Worm (Caenorhabditis elegans) whole organism, dauer: ENCODE data around the gene srw-95.

Experiments used
- unc-62 ChIP-seq: sonication (generic microtip); optimal IDR thresholded peaks from 2 replicates; lab custom pipeline; 2017; ENCODE audit warnings: missing biosample characterization, missing genetic modification reagents, missing genetic modification characterization

Gene srw-95

ce11 chrIV:4814185-4814584, 2.3 kb downstream of the srw-95 start, which contains the start of gene srw-94:
Gene srw-94 (plus strand): TSS chrIV:4814485.
- no peak for TF ChIP-seq unc-62

- no peak for TF ChIP-seq unc-62
Measured at ce11 chrIV:4821054-4821453, 9.2 kb downstream of the srw-95 start, which contains the start of gene H06H21.8. Gene H06H21.8 (minus strand): TSS chrIV:4821131.

DNA sequence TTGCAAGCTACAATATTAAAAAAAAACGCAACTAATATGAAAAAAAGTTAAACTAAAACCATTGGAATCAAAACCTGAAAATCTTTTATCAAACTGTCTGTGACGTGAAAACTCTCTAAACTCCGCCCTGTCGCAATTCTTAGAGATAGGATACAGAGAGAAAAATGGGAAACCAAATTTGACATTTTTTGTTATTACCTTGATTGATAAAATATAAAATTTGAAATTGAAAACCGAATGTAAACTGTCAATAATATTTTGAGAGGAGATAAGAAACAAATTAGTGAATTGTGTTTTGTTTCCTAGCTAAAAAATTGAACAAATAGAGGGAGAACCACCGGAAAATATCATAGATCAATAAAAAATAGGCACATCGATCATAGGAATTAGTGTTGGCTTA, 10.0 kb downstream of the srw-95 start:
- TF ChIP-seq unc-62 = no peak

DNA sequence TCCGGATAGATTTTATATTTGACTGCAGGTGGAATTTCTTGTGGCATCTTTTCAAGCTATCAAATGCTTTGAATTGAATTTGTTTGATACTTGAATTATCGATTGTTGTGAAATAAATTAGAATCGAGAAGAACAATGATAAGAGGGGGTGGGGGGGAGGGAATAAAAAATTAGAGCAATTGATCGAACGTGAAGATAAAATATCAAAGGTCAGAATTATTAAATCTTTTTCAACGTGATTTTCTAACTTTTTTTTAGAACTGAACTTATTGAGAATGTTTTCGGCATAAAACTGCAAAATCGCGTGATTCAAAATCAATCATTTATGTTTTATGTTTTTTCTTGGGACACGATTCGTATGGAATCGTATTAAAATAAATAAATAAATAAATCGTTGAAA, 15.3 kb downstream of the srw-95 start, which contains the start of gene mpz-4:
TSS of gene mpz-4 (minus strand) at position 101 of the 400 bp plus-strand sequence.
- TF ChIP-seq unc-62 = no peak

- TF ChIP-seq unc-62 = no peak
Measured at ce11 chrIV:4829641-4830040, 17.8 kb downstream of the srw-95 start.

ce11 chrIV:4842030-4842429, 30.2 kb downstream of the srw-95 start:
- TF ChIP-seq unc-62 = no peak

- no peak for TF ChIP-seq unc-62
Measured at ce11 chrIV:4846793-4847192, 34.9 kb downstream of the srw-95 start, which contains the start of gene tat-2. Gene tat-2 (minus strand): TSS chrIV:4846893.

DNA sequence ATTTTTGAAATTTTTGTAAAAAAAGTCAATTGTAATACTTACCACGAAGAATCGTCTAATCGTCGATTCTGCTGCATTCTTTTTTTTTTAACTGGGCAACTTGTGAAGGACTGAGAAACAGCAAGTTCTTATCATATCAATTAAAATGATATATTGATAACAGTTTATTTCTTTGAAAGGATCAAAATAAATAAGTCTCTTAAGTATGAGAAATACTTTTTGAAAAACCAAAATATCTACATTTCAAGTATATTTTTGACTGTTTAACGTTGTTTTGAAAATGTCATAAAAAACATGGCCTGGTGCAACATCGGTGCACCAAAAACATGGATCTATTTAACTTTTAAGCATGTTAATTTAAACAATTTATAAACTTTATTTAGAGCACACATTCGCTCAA, 44.3 kb downstream of the srw-95 start, which contains the start of gene Y17G9A.2:
TSS of gene Y17G9A.2 (minus strand) at position 101 of the 400 bp plus-strand sequence.
- no peak for TF ChIP-seq unc-62

ce11 chrIV:4858573-4858972, 46.7 kb downstream of the srw-95 start, which contains the start of gene Y17G9A.3:
Gene Y17G9A.3 (minus strand): TSS chrIV:4858673.
- TF ChIP-seq unc-62 = no peak

DNA sequence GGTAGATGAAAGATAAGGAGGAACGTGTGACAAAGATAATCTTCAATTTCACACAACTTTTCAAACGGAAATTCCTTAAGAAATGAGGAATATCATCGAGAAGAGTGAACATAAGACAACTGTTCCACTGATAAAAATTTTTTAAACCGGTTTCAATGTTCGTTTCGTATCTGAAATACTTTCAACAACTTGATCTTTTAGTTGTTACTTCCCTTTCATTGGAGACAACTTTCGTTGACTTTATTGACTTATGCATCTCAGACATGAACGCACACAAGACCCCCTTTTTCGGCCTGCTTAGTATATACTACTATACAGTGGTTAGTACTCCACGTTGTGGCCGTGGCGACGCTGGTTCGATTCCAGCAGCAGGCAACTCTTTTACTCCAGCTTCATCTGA, 49.6 kb downstream of the srw-95 start, which contains the start of the genes Y17G9A.4 and str-173:
TSS of gene Y17G9A.4 (minus strand) at position 101 of the 400 bp plus-strand sequence.
TSS of gene str-173 (plus strand) at position 325 of the 400 bp plus-strand sequence.
- TF ChIP-seq unc-62 = no peak
